Worm (Caenorhabditis elegans) whole organism, late embryonic: ENCODE results near the gene sptl-3.

Experiments used
- ets-4 ChIP-seq: sonication (generic microtip); optimal IDR thresholded peaks from 2 replicates; lab custom pipeline; 2016; ENCODE audit warnings: missing genetic modification characterization, missing compliant biosample characterization
- fax-1 ChIP-seq: sonication (generic microtip); optimal IDR thresholded peaks from 2 replicates; lab custom pipeline; 2016; ENCODE audit warnings: missing genotype, missing genetic modification characterization, missing compliant biosample characterization
- gmeb-2 ChIP-seq: sonication (generic microtip); optimal IDR thresholded peaks from 2 replicates; lab custom pipeline; 2016; ENCODE audit warnings: missing genetic modification characterization, inconsistent platforms, missing compliant biosample characterization
- hlh-15 ChIP-seq: sonication (generic microtip); optimal IDR thresholded peaks from 2 replicates; lab custom pipeline; 2016; ENCODE audit warnings: missing genetic modification characterization, missing compliant biosample characterization
- lin-11 ChIP-seq: fragments of 200-800 bp; sonication (Bioruptor generic); optimal IDR thresholded peaks from 2 replicates; lab custom pipeline; 2018; ENCODE audit warnings: mild to moderate bottlenecking, missing genetic modification characterization, missing compliant biosample characterization
- madf-2 ChIP-seq: sonication (generic microtip); optimal IDR thresholded peaks from 2 replicates; lab custom pipeline; 2017; ENCODE audit warnings: missing genetic modification characterization, missing compliant biosample characterization
- nhr-11 ChIP-seq: fragments of 150-350 bp; optimal IDR thresholded peaks from 2 replicates; lab custom pipeline; 2014; ENCODE audit warnings: missing biosample characterization, missing genetic modification characterization
- pqm-1 ChIP-seq: sonication (generic microtip); optimal IDR thresholded peaks from 2 replicates; lab custom pipeline; 2016; ENCODE audit warnings: missing genetic modification characterization, missing compliant biosample characterization
- pros-1 ChIP-seq: fragments of 150-350 bp; optimal IDR thresholded peaks from 2 replicates; lab custom pipeline; 2014; ENCODE audit warnings: missing biosample characterization, missing genetic modification reagents, missing genetic modification characterization
- ref-2 ChIP-seq: sonication (generic microtip); optimal IDR thresholded peaks from 2 replicates; lab custom pipeline; 2016; ENCODE audit warnings: missing genetic modification characterization, missing compliant biosample characterization
- sdc-2 ChIP-seq: sonication (generic microtip); optimal IDR thresholded peaks from 2 replicates; lab custom pipeline; 2016; ENCODE audit warnings: missing genotype, missing genetic modification characterization, missing compliant biosample characterization
- sox-4 ChIP-seq: sonication (generic microtip); optimal IDR thresholded peaks from 2 replicates; lab custom pipeline; 2017; ENCODE audit warnings: mild to moderate bottlenecking, missing genetic modification characterization, inconsistent platforms, missing compliant biosample characterization

- TF ChIP-seq lin-11, result no peak
- TF ChIP-seq fax-1, result no peak
- TF ChIP-seq pqm-1 (tag; lab: Kevin White, UChicago), result no peak
- TF ChIP-seq sox-4 (tag; lab: Kevin White, UChicago), result no peak
- TF ChIP-seq sdc-2 (tag; lab: Kevin White, UChicago), result no peak
- TF ChIP-seq hlh-15 (tag; lab: Kevin White, UChicago), result no peak
- TF ChIP-seq nhr-11 (tag; lab: Kevin White, UChicago), result no peak
- TF ChIP-seq madf-2 (tag; lab: Kevin White, UChicago), result no peak
- TF ChIP-seq ref-2 (tag; lab: Kevin White, UChicago), result no peak
- TF ChIP-seq pros-1 (tag; lab: Kevin White, UChicago), result no peak
- no peak for TF ChIP-seq gmeb-2 (tag; lab: Kevin White, UChicago)
- no peak for TF ChIP-seq ets-4 (tag; lab: Kevin White, UChicago)
Observed at ce11 chrV:13908120-13908915, 15.2 kb downstream of the sptl-3 start.
